Fruit fly (Drosophila melanogaster): ENCODE results near the gene CG14683.

The CG14683 gene

dm6 chr3R:10648556-10649181, 47.8 kb upstream of the CG14683 start (continued):
- TF ChIP-seq CG8388 (GFP tag; optimal IDR thresholded peaks at IDR 0.05) (peak; percentile 8), oc (tag; optimal IDR thresholded peaks at IDR 0.05) (peak; percentile 4), Med (GFP tag) (peak; percentile 90), CG12942 (GFP tag; optimal IDR thresholded peaks at IDR 0.05) (peak; percentile 9), D19A (tag; optimal IDR thresholded peaks at IDR 0.05) (peak; percentile 18), Hmr (GFP tag; optimal IDR thresholded peaks at IDR 0.05) (peak; percentile 0), otp (GFP tag; IDR thresholded peaks at IDR 0.05) (peak; percentile 58; the same call in 1 of the 3 replicates), ranshi (GFP tag; IDR thresholded peaks at IDR 0.05) (peak; percentile 28; the same call in 1 of the 2 replicates), crol (GFP tag; IDR thresholded peaks at IDR 0.05) (no peak), Ptx1 (GFP tag; IDR thresholded peaks at IDR 0.05) (peak; percentile 78), ken (GFP tag; IDR thresholded peaks at IDR 0.05) (peak; percentile 55; the same call in 1 of the 3 replicates), CG7556 (GFP tag; optimal IDR thresholded peaks at IDR 0.05) (peak; percentile 7), Asciz (GFP tag; optimal IDR thresholded peaks at IDR 0.05) (peak; percentile 48), pfk (GFP tag; optimal IDR thresholded peaks at IDR 0.05) (no peak)

dm6 chr3R:10650641-10651318, 45.7 kb upstream of the CG14683 start:
- TF ChIP-seq tx (GFP tag; optimal IDR thresholded peaks at IDR 0.05): no peak
- TF ChIP-seq hbn (GFP tag; IDR thresholded peaks at IDR 0.05; ENCODE audit: partially characterized antibody): no peak
- no peak for TF ChIP-seq CG11093 (GFP tag; IDR thresholded peaks at IDR 0.05)
- no peak for TF ChIP-seq CG14050 (GFP tag; IDR thresholded peaks at IDR 0.05)
- peak; percentile 58 for TF ChIP-seq gem (tag; optimal IDR thresholded peaks at IDR 0.05)
- TF ChIP-seq CTCF (GFP tag; optimal IDR thresholded peaks at IDR 0.05): no peak
- peak; percentile 54 for TF ChIP-seq CG15696 (tag; optimal IDR thresholded peaks at IDR 0.05)
- peak; percentile 21 for TF ChIP-seq Spps (tag; optimal IDR thresholded peaks at IDR 0.05)
- TF ChIP-seq hkb (optimal IDR thresholded peaks at IDR 0.05): no peak
- no peak for TF ChIP-seq hkb (GFP tag; IDR thresholded peaks at IDR 0.05)
- no peak for TF ChIP-seq Hmr (GFP tag; optimal IDR thresholded peaks at IDR 0.05)
- TF ChIP-seq CG4328 (GFP tag; optimal IDR thresholded peaks at IDR 0.05): no peak
- no peak for TF ChIP-seq CG17912 (GFP tag; optimal IDR thresholded peaks at IDR 0.05)
- no peak for TF ChIP-seq insv (GFP tag; optimal IDR thresholded peaks at IDR 0.05)
- no peak for TF ChIP-seq pros (GFP tag; optimal IDR thresholded peaks at IDR 0.05)
- TF ChIP-seq CG1233 (GFP tag; optimal IDR thresholded peaks at IDR 0.05): no peak
- peak; percentile 42 for TF ChIP-seq CG12391 (tag; optimal IDR thresholded peaks at IDR 0.05)
- no peak for TF ChIP-seq sc (optimal IDR thresholded peaks at IDR 0.05)
- TF ChIP-seq sc (GFP tag; optimal IDR thresholded peaks at IDR 0.05): peak; percentile 13
- no peak for TF ChIP-seq Kr (GFP tag; optimal IDR thresholded peaks at IDR 0.05)
- no peak for TF ChIP-seq CHES-1-like (GFP tag; optimal IDR thresholded peaks at IDR 0.05)
- no peak for TF ChIP-seq CG7372 (GFP tag; IDR thresholded peaks at IDR 0.05)
- TF ChIP-seq pum (GFP tag; optimal IDR thresholded peaks at IDR 0.05): no peak
- no peak for TF ChIP-seq CG14441 (GFP tag; IDR thresholded peaks at IDR 0.05)
- peak; percentile 4 for TF ChIP-seq tin (GFP tag; optimal IDR thresholded peaks at IDR 0.05)
- no peak for TF ChIP-seq CG11398 (GFP tag; optimal IDR thresholded peaks at IDR 0.05)
- TF ChIP-seq stwl (tag; optimal IDR thresholded peaks at IDR 0.05): no peak
- peak; percentile 30 for TF ChIP-seq gsb-n (tag; optimal IDR thresholded peaks at IDR 0.05)
- no peak for TF ChIP-seq trh (GFP tag; optimal IDR thresholded peaks at IDR 0.05)
- peak; percentile 11 for TF ChIP-seq Sox100B (GFP tag; optimal IDR thresholded peaks at IDR 0.05)
- no peak for TF ChIP-seq HLH54F (GFP tag; optimal IDR thresholded peaks at IDR 0.05)
- TF ChIP-seq ham (GFP tag; IDR thresholded peaks at IDR 0.05): no peak
- TF ChIP-seq p53 (GFP tag; optimal IDR thresholded peaks at IDR 0.05): no peak
- TF ChIP-seq BtbVII (GFP tag; optimal IDR thresholded peaks at IDR 0.05): no peak
- no peak for TF ChIP-seq CG15269 (tag; optimal IDR thresholded peaks at IDR 0.05)
- TF ChIP-seq CG13775 (GFP tag; optimal IDR thresholded peaks at IDR 0.05): peak; percentile 33
- TF ChIP-seq CG9727 (GFP tag; optimal IDR thresholded peaks at IDR 0.05): peak; percentile 54

All from whole organism, embryonic.